Worm (Caenorhabditis elegans) whole organism, L1 larva: ENCODE results near the gene C15H9.11.
A peak's percentile ranks its signal among the peaks of the same experiment; 100 is the strongest.

Experiments used
- C04F5.9 ChIP-seq: sonication (generic microtip); optimal IDR thresholded peaks from 2 replicates; lab custom pipeline; 2016; ENCODE audit warnings: missing genetic modification characterization, missing compliant biosample characterization
- C34B4.2 ChIP-seq: sonication (generic microtip); optimal IDR thresholded peaks from 2 replicates; lab custom pipeline; 2017; ENCODE audit warnings: mild to moderate bottlenecking, missing genetic modification characterization, missing compliant biosample characterization
- aly-2 ChIP-seq: fragments of 150-350 bp; optimal IDR thresholded peaks from 2 replicates; lab custom pipeline; 2014; ENCODE audit warnings: missing biosample characterization, missing genetic modification characterization
- blmp-1 ChIP-seq: fragments of 150-350 bp; optimal IDR thresholded peaks from 2 replicates; lab custom pipeline; 2014; ENCODE audit warnings: missing biosample characterization, missing genetic modification characterization
- ceh-63 ChIP-seq: fragments of 200-800 bp; sonication (Bioruptor generic); optimal IDR thresholded peaks from 2 replicates; lab custom pipeline; 2018; ENCODE audit warnings: mild to moderate bottlenecking, missing genetic modification characterization, missing compliant biosample characterization
- ceh-8 ChIP-seq: fragments of 200-800 bp; sonication (Bioruptor generic); optimal IDR thresholded peaks from 2 replicates; lab custom pipeline; 2018; ENCODE audit warnings: mild to moderate bottlenecking, missing genetic modification characterization, moderate library complexity, missing compliant biosample characterization
- ceh-82 ChIP-seq, 3 experiments: fragments of 150-350 bp in 1 of 3; sonication (generic microtip) in 2 of 3; optimal IDR thresholded peaks; 2 replicates each; lab custom pipeline; 2014 to 2017; ENCODE audit warnings: missing biosample characterization in 3 of 3, missing genetic modification characterization in 3 of 3
- ces-1 ChIP-seq: fragments of 150-350 bp; optimal IDR thresholded peaks from 2 replicates; lab custom pipeline; 2014; ENCODE audit warnings: missing biosample characterization, missing genetic modification reagents, missing genetic modification characterization
- dpl-1 ChIP-seq, 3 experiments: fragments of 150-350 bp in 2 of 3; sonication (generic microtip) in 1 of 3; optimal IDR thresholded peaks; 2 replicates each; lab custom pipeline; 2014 to 2017; ENCODE audit warnings: missing biosample characterization in 3 of 3, missing genetic modification characterization in 3 of 3, missing genetic modification reagents in 3 of 3
- elt-3 ChIP-seq, 6 experiments: fragments of 150-350 bp in 1 of 6; sonication (generic microtip); optimal IDR thresholded peaks; 2 replicates each; lab custom pipeline; 2017 to 2018; ENCODE audit warnings: missing biosample characterization in 6 of 6, missing genetic modification characterization in 6 of 6, inconsistent platforms in 1 of 6
- fkh-10 ChIP-seq: sonication (generic microtip); optimal IDR thresholded peaks from 2 replicates; lab custom pipeline; 2017; ENCODE audit warnings: missing biosample characterization, missing genetic modification reagents, missing genetic modification characterization
- fkh-4 ChIP-seq: sonication (generic microtip); optimal IDR thresholded peaks from 2 replicates; lab custom pipeline; 2016; ENCODE audit warnings: missing compliant biosample characterization, missing genetic modification characterization, borderline replicate concordance
- hlh-17 ChIP-seq: fragments of 200-800 bp; sonication (Bioruptor generic); optimal IDR thresholded peaks from 2 replicates; lab custom pipeline; 2018; ENCODE audit warnings: missing genetic modification characterization, mild to moderate bottlenecking, missing compliant biosample characterization, moderate library complexity, borderline replicate concordance
- irx-1 ChIP-seq: sonication (generic microtip); optimal IDR thresholded peaks from 2 replicates; lab custom pipeline; 2016; ENCODE audit warnings: missing genetic modification characterization, missing compliant biosample characterization
- jun-1 ChIP-seq: fragments of 150-350 bp; optimal IDR thresholded peaks from 2 replicates; lab custom pipeline; 2014; ENCODE audit warnings: missing biosample characterization, missing genetic modification reagents, missing genetic modification characterization
- lin-13 ChIP-seq: fragments of 150-350 bp; optimal IDR thresholded peaks from 2 replicates; lab custom pipeline; 2014; ENCODE audit warnings: missing biosample characterization, missing genetic modification reagents, missing genetic modification characterization
- lin-14 ChIP-seq: fragments of 200-800 bp; sonication (Bioruptor generic); optimal IDR thresholded peaks from 2 replicates; lab custom pipeline; 2018; ENCODE audit warnings: mild to moderate bottlenecking, missing genetic modification characterization, moderate library complexity, missing compliant biosample characterization
- lin-15B ChIP-seq: fragments of 150-350 bp; sonication (generic microtip); optimal IDR thresholded peaks from 3 replicates; lab custom pipeline; 2014; ENCODE audit warnings: missing biosample characterization, missing genetic modification characterization
- lin-35 ChIP-seq, 2 experiments: fragments of 150-350 bp; optimal IDR thresholded peaks; 2 replicates each; lab custom pipeline; 2014; ENCODE audit warnings: missing biosample characterization in 2 of 2, missing genetic modification characterization in 2 of 2, missing genetic modification reagents in 2 of 2
- lin-39 ChIP-seq: fragments of 150-350 bp; optimal IDR thresholded peaks from 2 replicates; lab custom pipeline; 2014; ENCODE audit warnings: missing biosample characterization, missing genetic modification reagents, missing genetic modification characterization
- lir-3 ChIP-seq: sonication (generic microtip); optimal IDR thresholded peaks from 2 replicates; lab custom pipeline; 2016; ENCODE audit warnings: mild to moderate bottlenecking, missing genetic modification characterization, moderate library complexity, missing compliant biosample characterization; ENCODE audit not compliant: poor library complexity
- lsy-2 ChIP-seq, 2 experiments: fragments of 150-350 bp; optimal IDR thresholded peaks; 2 replicates each; lab custom pipeline; 2014; ENCODE audit warnings: missing biosample characterization in 2 of 2, missing genetic modification characterization in 2 of 2
- nhr-12 ChIP-seq: sonication (generic microtip); optimal IDR thresholded peaks from 2 replicates; lab custom pipeline; 2017; ENCODE audit warnings: missing biosample characterization, missing genetic modification characterization
- nhr-19 ChIP-seq: fragments of 200-800 bp; sonication (Bioruptor generic); conservative IDR thresholded peaks from 2 replicates; pipeline ENCODE4 v1.3.6; 2022; ENCODE audit warnings: missing genetic modification characterization, missing compliant biosample characterization
- nhr-20 ChIP-seq: sonication (generic microtip); optimal IDR thresholded peaks from 2 replicates; lab custom pipeline; 2016; ENCODE audit warnings: mild to moderate bottlenecking, missing genetic modification characterization, missing compliant biosample characterization
- nhr-71 ChIP-seq: sonication (generic microtip); optimal IDR thresholded peaks from 2 replicates; lab custom pipeline; 2016; ENCODE audit warnings: mild to moderate bottlenecking, missing genetic modification characterization, moderate library complexity, missing compliant biosample characterization
- nhr-84 ChIP-seq: sonication (generic microtip); optimal IDR thresholded peaks from 2 replicates; lab custom pipeline; 2017; ENCODE audit warnings: missing biosample characterization, missing genetic modification characterization
- nhr-85 ChIP-seq: sonication (generic microtip); peaks from one replicate; lab custom pipeline; 2016; ENCODE audit warnings: missing genetic modification characterization, inconsistent platforms, missing compliant biosample characterization
- nhr-90 ChIP-seq: sonication (generic microtip); optimal IDR thresholded peaks from 2 replicates; lab custom pipeline; 2016; ENCODE audit warnings: mild to moderate bottlenecking, missing genetic modification characterization, missing compliant biosample characterization; ENCODE audit not compliant: poor library complexity
- pqm-1 ChIP-seq: sonication (generic microtip); optimal IDR thresholded peaks from 3 replicates; lab custom pipeline; 2017; ENCODE audit warnings: missing biosample characterization, missing genetic modification characterization
- rnt-1 ChIP-seq: sonication (generic microtip); optimal IDR thresholded peaks from 2 replicates; lab custom pipeline; 2016; ENCODE audit warnings: mild to moderate bottlenecking, missing genetic modification characterization, moderate library complexity, missing compliant biosample characterization
- skn-1 ChIP-seq: fragments of 150-350 bp; optimal IDR thresholded peaks from 2 replicates; lab custom pipeline; 2014; ENCODE audit warnings: missing biosample characterization, missing genetic modification characterization
- snu-23 ChIP-seq: sonication (generic microtip); optimal IDR thresholded peaks from 2 replicates; lab custom pipeline; 2016; ENCODE audit warnings: missing genetic modification characterization, missing compliant biosample characterization
- sptf-1 ChIP-seq: fragments of 150-350 bp; optimal IDR thresholded peaks from 2 replicates; lab custom pipeline; 2014; ENCODE audit warnings: missing biosample characterization, missing genetic modification characterization
- sup-37 ChIP-seq: fragments of 200-800 bp; sonication (Bioruptor generic); optimal IDR thresholded peaks from 2 replicates; lab custom pipeline; 2018; ENCODE audit warnings: mild to moderate bottlenecking, missing genetic modification characterization, missing compliant biosample characterization
- tbx-2 ChIP-seq: sonication (generic microtip); optimal IDR thresholded peaks from 2 replicates; lab custom pipeline; 2016; ENCODE audit warnings: missing genetic modification characterization, missing compliant biosample characterization
- unc-62 ChIP-seq: fragments of 150-350 bp; optimal IDR thresholded peaks from 2 replicates; lab custom pipeline; 2014; ENCODE audit warnings: missing biosample characterization, missing genetic modification reagents, missing genetic modification characterization
- unc-98 ChIP-seq: fragments of 200-800 bp; sonication (Bioruptor generic); IDR thresholded peaks from 2 replicates; pipeline ENCODE4 v1.3.6; 2022; ENCODE audit warnings: missing genetic modification characterization, missing compliant biosample characterization
- vab-15 ChIP-seq: sonication (generic microtip); optimal IDR thresholded peaks from 2 replicates; lab custom pipeline; 2017; ENCODE audit warnings: missing genotype, mild to moderate bottlenecking, missing genetic modification characterization, missing compliant biosample characterization
- ztf-4 ChIP-seq: fragments of 150-350 bp; optimal IDR thresholded peaks from 2 replicates; lab custom pipeline; 2014; ENCODE audit warnings: missing biosample characterization, missing genetic modification characterization

Gene C15H9.11

ce11 chrX:6122026-6122425 lies 18.8 kb upstream of the C15H9.11 start, which contains the start of gene nnt-1:
TSS of gene nnt-1 (plus strand) at chrX:6122311.
- TF ChIP-seq nhr-84 (no peak), C34B4.2 (tag; lab: Kevin White, UChicago) (no peak), ceh-82 (tag; optimal IDR thresholded peaks at IDR 0.05; lab: Kevin White, UChicago) (no peak), lin-14 (GFP tag; lab: Kevin White, UChicago) (peak; percentile 54), fkh-4 (tag; lab: Kevin White, UChicago) (no peak), unc-62 (GFP tag; lab: Kevin White, UChicago) (no peak), ces-1 (GFP tag; lab: Kevin White, UChicago) (no peak), tbx-2 (tag; lab: Kevin White, UChicago) (no peak), sptf-1 (tag; lab: Kevin White, UChicago) (no peak), elt-3 (tag; optimal IDR thresholded peaks at IDR 0.05; lab: Kevin White, UChicago) (peak in 1 of 6 experiments; percentile 40), lin-15B (no peak), nhr-19 (GFP tag; lab: Robert Waterston, UW) (no peak), snu-23 (GFP tag; lab: Kevin White, UChicago) (no peak), rnt-1 (tag; lab: Kevin White, UChicago) (no peak), ztf-4 (tag; lab: Kevin White, UChicago) (no peak), nhr-71 (tag; lab: Kevin White, UChicago) (peak; percentile 29), lsy-2 (tag; optimal IDR thresholded peaks at IDR 0.05; lab: Kevin White, UChicago) (no peak), jun-1 (tag; lab: Kevin White, UChicago) (no peak), dpl-1 (GFP tag; optimal IDR thresholded peaks at IDR 0.05; lab: Kevin White, UChicago) (no peak), nhr-90 (peak; percentile 6), lin-35 (GFP tag; optimal IDR thresholded peaks at IDR 0.05; lab: Kevin White, UChicago) (peak in 1 of 2 experiments; percentile 22), lir-3 (tag; lab: Kevin White, UChicago) (no peak), blmp-1 (tag; lab: Kevin White, UChicago) (no peak), C04F5.9 (tag; lab: Kevin White, UChicago) (no peak), nhr-85 (peak; percentile 44), aly-2 (tag; lab: Kevin White, UChicago) (no peak), vab-15 (tag; lab: Kevin White, UChicago) (no peak), ceh-8 (GFP tag; lab: Kevin White, UChicago) (no peak), hlh-17 (GFP tag; lab: Kevin White, UChicago) (no peak), sup-37 (GFP tag; lab: Kevin White, UChicago) (no peak), nhr-20 (peak; percentile 83), nhr-12 (tag; lab: Kevin White, UChicago) (no peak), pqm-1 (tag; lab: Kevin White, UChicago) (no peak), lin-13 (GFP tag; lab: Kevin White, UChicago) (no peak), skn-1 (tag; lab: Kevin White, UChicago) (no peak)

- TF ChIP-seq ces-1 (GFP tag; lab: Kevin White, UChicago) (no peak), lin-14 (GFP tag; lab: Kevin White, UChicago) (no peak), fkh-10 (GFP tag; lab: Kevin White, UChicago) (no peak), lin-39 (tag; lab: Kevin White, UChicago) (no peak), ceh-82 (tag; optimal IDR thresholded peaks at IDR 0.05; lab: Kevin White, UChicago) (no peak), irx-1 (tag; lab: Kevin White, UChicago) (no peak), unc-98 (GFP tag; lab: Robert Waterston, UW) (no peak), ceh-63 (GFP tag; lab: Kevin White, UChicago) (no peak)
Observed at ce11 chrX:6121279-6121678, 18.1 kb upstream of the C15H9.11 start.
